Worm (Caenorhabditis elegans) whole organism, late embryonic: ENCODE measurements around the gene F36H9.5.

ENCODE experiments used
- C38D4.7 ChIP-seq: fragments of 200-800 bp; sonication (Bioruptor generic); optimal IDR thresholded peaks from 2 replicates; lab custom pipeline; 2018; ENCODE audit warnings: mild to moderate bottlenecking, missing genetic modification characterization, moderate library complexity, missing compliant biosample characterization
- K02D7.2 ChIP-seq: sonication (generic microtip); optimal IDR thresholded peaks from 2 replicates; lab custom pipeline; 2017; ENCODE audit warnings: mild to moderate bottlenecking, missing genetic modification characterization, missing compliant biosample characterization
- K09A11.1 ChIP-seq: sonication (generic microtip); optimal IDR thresholded peaks from 2 replicates; lab custom pipeline; 2017; ENCODE audit warnings: antibody characterized with exemption, mild to moderate bottlenecking, missing genetic modification characterization, missing compliant biosample characterization; ENCODE audit not compliant: insufficient read depth
- T23F11.4 ChIP-seq: fragments of 200-800 bp; sonication (Bioruptor generic); optimal IDR thresholded peaks from 2 replicates; lab custom pipeline; 2018; ENCODE audit warnings: mild to moderate bottlenecking, missing genetic modification characterization, missing compliant biosample characterization
- ama-1 ChIP-seq: fragments of 150-350 bp; optimal IDR thresholded peaks from 2 replicates; lab custom pipeline; 2014
- ceh-14 ChIP-seq: sonication (generic microtip); optimal IDR thresholded peaks from 2 replicates; lab custom pipeline; 2016; ENCODE audit warnings: missing genotype, missing genetic modification characterization, missing compliant biosample characterization
- ceh-2 ChIP-seq: sonication (generic microtip); optimal IDR thresholded peaks from 2 replicates; lab custom pipeline; 2016; ENCODE audit warnings: missing genotype, missing genetic modification characterization, missing compliant biosample characterization
- ceh-34 ChIP-seq: sonication (generic microtip); optimal IDR thresholded peaks from 2 replicates; lab custom pipeline; 2016; ENCODE audit warnings: mild to moderate bottlenecking, missing genetic modification characterization, missing compliant biosample characterization
- ceh-45 ChIP-seq: fragments of 200-800 bp; sonication (Bioruptor generic); IDR thresholded peaks from 2 replicates; pipeline ENCODE4 v1.3.6; 2022; ENCODE audit warnings: missing genetic modification reagents, missing genetic modification characterization, missing compliant biosample characterization
- ceh-48 ChIP-seq: sonication (generic microtip); optimal IDR thresholded peaks from 2 replicates; lab custom pipeline; 2016; ENCODE audit warnings: missing genetic modification characterization, inconsistent platforms, missing compliant biosample characterization
- ceh-6 ChIP-seq: fragments of 200-800 bp; sonication (Bioruptor generic); optimal IDR thresholded peaks from 2 replicates; lab custom pipeline; 2018; ENCODE audit warnings: mild to moderate bottlenecking, missing genetic modification characterization, missing compliant biosample characterization
- che-1 ChIP-seq: sonication (generic microtip); optimal IDR thresholded peaks from 2 replicates; lab custom pipeline; 2016; ENCODE audit warnings: mild to moderate bottlenecking, missing genetic modification characterization, missing compliant biosample characterization
- dmd-4 ChIP-seq: sonication (generic microtip); optimal IDR thresholded peaks from 2 replicates; lab custom pipeline; 2016; ENCODE audit warnings: borderline replicate concordance, missing genetic modification characterization, missing compliant biosample characterization
- dve-1 ChIP-seq: sonication (generic microtip); optimal IDR thresholded peaks from 2 replicates; lab custom pipeline; 2017; ENCODE audit warnings: antibody characterized with exemption, mild to moderate bottlenecking, missing genetic modification characterization, missing compliant biosample characterization
- elt-2 ChIP-seq: sonication (generic microtip); optimal IDR thresholded peaks from 2 replicates; lab custom pipeline; 2016; ENCODE audit warnings: missing genetic modification reagents, missing genetic modification characterization, missing compliant biosample characterization
- elt-4 ChIP-seq: sonication (generic microtip); optimal IDR thresholded peaks from 2 replicates; lab custom pipeline; 2016; ENCODE audit warnings: missing genetic modification characterization, missing compliant biosample characterization
- eyg-1 ChIP-seq: sonication (generic microtip); optimal IDR thresholded peaks from 2 replicates; lab custom pipeline; 2016; ENCODE audit warnings: missing genotype, missing genetic modification characterization, missing compliant biosample characterization
- fax-1 ChIP-seq: sonication (generic microtip); optimal IDR thresholded peaks from 2 replicates; lab custom pipeline; 2016; ENCODE audit warnings: missing genotype, missing genetic modification characterization, missing compliant biosample characterization
- fkh-10 ChIP-seq: fragments of 150-350 bp; optimal IDR thresholded peaks from 2 replicates; lab custom pipeline; 2014; ENCODE audit warnings: missing biosample characterization, missing genetic modification reagents, missing genetic modification characterization
- hlh-6 ChIP-seq: sonication (generic microtip); optimal IDR thresholded peaks from 2 replicates; lab custom pipeline; 2016; ENCODE audit warnings: missing genotype, missing genetic modification characterization, missing compliant biosample characterization
- mec-3 ChIP-seq: sonication (generic microtip); optimal IDR thresholded peaks from 2 replicates; lab custom pipeline; 2016; ENCODE audit warnings: borderline replicate concordance, missing genetic modification characterization, missing compliant biosample characterization
- nfya-1 ChIP-seq: sonication (generic microtip); optimal IDR thresholded peaks from 2 replicates; lab custom pipeline; 2017; ENCODE audit warnings: missing genetic modification characterization, mild to moderate bottlenecking, missing compliant biosample characterization, antibody characterized with exemption, moderate library complexity
- nhr-232 ChIP-seq: sonication (generic microtip); optimal IDR thresholded peaks from 2 replicates; lab custom pipeline; 2016; ENCODE audit warnings: missing genetic modification characterization, missing compliant biosample characterization
- npax-4 ChIP-seq: sonication (generic microtip); optimal IDR thresholded peaks from 2 replicates; lab custom pipeline; 2016; ENCODE audit warnings: missing genetic modification characterization, missing compliant biosample characterization
- odd-2 ChIP-seq: sonication (generic microtip); optimal IDR thresholded peaks from 2 replicates; lab custom pipeline; 2017; ENCODE audit warnings: antibody characterized with exemption, mild to moderate bottlenecking, missing genetic modification characterization, missing compliant biosample characterization
- pag-3 ChIP-seq: sonication (generic microtip); optimal IDR thresholded peaks from 2 replicates; lab custom pipeline; 2016; ENCODE audit warnings: missing compliant biosample characterization, missing genetic modification characterization, borderline replicate concordance
- pax-1 ChIP-seq: fragments of 150-350 bp; optimal IDR thresholded peaks from 2 replicates; lab custom pipeline; 2014; ENCODE audit warnings: missing biosample characterization, missing genetic modification characterization
- pha-2 ChIP-seq: sonication (generic microtip); optimal IDR thresholded peaks from 2 replicates; lab custom pipeline; 2017; ENCODE audit warnings: mild to moderate bottlenecking, missing genetic modification characterization, missing compliant biosample characterization
- pha-4 ChIP-seq: fragments of 150-350 bp; optimal IDR thresholded peaks from 2 replicates; lab custom pipeline; 2018; ENCODE audit warnings: missing biosample characterization, missing genetic modification reagents, missing genetic modification characterization
- pqm-1 ChIP-seq: sonication (generic microtip); optimal IDR thresholded peaks from 2 replicates; lab custom pipeline; 2016; ENCODE audit warnings: missing genetic modification characterization, missing compliant biosample characterization
- pros-1 ChIP-seq: fragments of 150-350 bp; optimal IDR thresholded peaks from 2 replicates; lab custom pipeline; 2014; ENCODE audit warnings: missing biosample characterization, missing genetic modification reagents, missing genetic modification characterization
- ref-2 ChIP-seq: sonication (generic microtip); optimal IDR thresholded peaks from 2 replicates; lab custom pipeline; 2016; ENCODE audit warnings: missing genetic modification characterization, missing compliant biosample characterization
- rnt-1 ChIP-seq: sonication (generic microtip); optimal IDR thresholded peaks from 2 replicates; lab custom pipeline; 2016; ENCODE audit warnings: missing genetic modification characterization, missing compliant biosample characterization
- tbx-2 ChIP-seq: sonication (generic microtip); optimal IDR thresholded peaks from 2 replicates; lab custom pipeline; 2016; ENCODE audit warnings: missing genetic modification characterization, missing compliant biosample characterization
- tbx-7 ChIP-seq: sonication (generic microtip); optimal IDR thresholded peaks from 2 replicates; lab custom pipeline; 2016; ENCODE audit warnings: missing genotype, missing genetic modification characterization, missing compliant biosample characterization
- ttx-3 ChIP-seq: sonication (generic microtip); optimal IDR thresholded peaks from 2 replicates; lab custom pipeline; 2016; ENCODE audit warnings: missing genetic modification reagents, missing genetic modification characterization, missing compliant biosample characterization
- unc-3 ChIP-seq, 2 experiments: fragments of 200-800 bp in 1 of 2; sonication (Bioruptor generic) in 1 of 2; sonication (generic microtip) in 1 of 2; conservative IDR thresholded peaks in 1 of 2; optimal IDR thresholded peaks in 1 of 2; 2 replicates each; pipeline versions ENCODE4 v1.3.6 to Lab custom; 2016 to 2022; ENCODE audit warnings: missing compliant biosample characterization in 2 of 2, missing genetic modification characterization in 2 of 2, missing genetic modification reagents in 1 of 2
- unc-42 ChIP-seq: sonication (generic microtip); optimal IDR thresholded peaks from 2 replicates; lab custom pipeline; 2016; ENCODE audit warnings: missing genotype, missing genetic modification characterization, missing compliant biosample characterization
- unc-55 ChIP-seq: sonication (generic microtip); optimal IDR thresholded peaks from 2 replicates; lab custom pipeline; 2017; ENCODE audit warnings: missing biosample characterization, missing genetic modification reagents, missing genetic modification characterization
- zip-5 ChIP-seq: sonication (generic microtip); optimal IDR thresholded peaks from 2 replicates; lab custom pipeline; 2016; ENCODE audit warnings: missing genetic modification characterization, missing compliant biosample characterization

The F36H9.5 gene

DNA sequence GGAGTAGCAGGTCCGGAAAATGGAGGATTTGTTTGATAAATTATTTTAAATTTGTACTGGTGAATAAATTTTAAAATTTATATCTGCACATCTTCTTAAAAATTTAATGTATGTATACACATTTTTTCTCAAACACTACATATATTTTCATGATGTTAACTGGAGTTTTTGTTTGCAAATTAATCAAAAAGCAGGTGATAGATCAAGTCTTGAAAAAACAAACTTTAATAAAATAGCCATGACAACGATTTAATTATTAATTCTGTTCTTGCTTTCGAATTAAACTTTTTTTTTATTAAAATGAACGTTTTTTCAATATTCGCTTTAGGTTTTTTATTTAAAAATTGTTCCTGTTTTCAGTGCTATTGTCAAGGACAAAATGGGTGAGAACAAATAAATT lies 12.4 kb upstream of the F36H9.5 start, which contains the start of gene F36H9.1:
Gene F36H9.1 (plus strand): TSS at position 301 of the 400 bp plus-strand sequence.
- no peak for TF ChIP-seq ceh-6
- no peak for TF ChIP-seq fax-1
- no peak for TF ChIP-seq nhr-232
- TF ChIP-seq unc-55 (GFP tag; lab: Kevin White, UChicago) = no peak
- no peak for TF ChIP-seq dve-1
- TF ChIP-seq elt-2 (tag; lab: Kevin White, UChicago) = no peak
- no peak for TF ChIP-seq eyg-1
- TF ChIP-seq K02D7.2 (tag; lab: Kevin White, UChicago) = no peak
- no peak for TF ChIP-seq tbx-7 (tag; lab: Kevin White, UChicago)
- no peak for TF ChIP-seq ttx-3 (tag; lab: Kevin White, UChicago)
- TF ChIP-seq fkh-10 (GFP tag; lab: Kevin White, UChicago) = no peak

DNA sequence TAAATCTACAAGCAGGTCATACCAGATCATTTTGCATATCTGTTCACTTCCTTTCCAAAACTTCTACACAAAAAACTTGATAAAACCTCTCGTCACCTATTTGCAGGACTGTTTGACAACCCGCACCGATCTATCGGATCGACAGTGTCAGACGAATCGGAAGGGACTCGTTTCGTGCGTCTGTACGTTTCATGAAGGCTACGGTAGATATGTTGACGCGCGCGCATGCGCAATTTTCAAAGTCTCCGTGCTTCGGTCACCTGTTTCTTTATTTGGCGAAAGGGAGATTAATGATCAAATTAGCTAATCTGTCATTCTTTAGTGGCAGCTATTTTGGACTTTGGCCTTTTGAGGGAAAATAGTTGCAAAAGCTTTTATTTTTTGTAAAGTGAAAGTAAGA lies 7.7 kb upstream of the F36H9.5 start:
- TF ChIP-seq dmd-4 (tag; lab: Kevin White, UChicago) = no peak
- no peak for TF ChIP-seq tbx-2 (tag; lab: Kevin White, UChicago)
- no peak for TF ChIP-seq dve-1
- TF ChIP-seq ceh-45 (GFP tag; lab: Robert Waterston, UW) = no peak
- TF ChIP-seq fkh-10 (GFP tag; lab: Kevin White, UChicago) = no peak
- no peak for TF ChIP-seq ttx-3 (tag; lab: Kevin White, UChicago)
- TF ChIP-seq fax-1 = no peak
- no peak for TF ChIP-seq ceh-34 (tag; lab: Kevin White, UChicago)
- no peak for TF ChIP-seq pha-2
- TF ChIP-seq ama-1 = no peak
- TF ChIP-seq elt-4 = no peak
- no peak for TF ChIP-seq pros-1 (tag; lab: Kevin White, UChicago)
- TF ChIP-seq rnt-1 (tag; lab: Kevin White, UChicago) = no peak
- no peak for TF ChIP-seq T23F11.4 (GFP tag; lab: Kevin White, UChicago)
- no peak for TF ChIP-seq che-1 (tag; lab: Kevin White, UChicago)
- no peak for TF ChIP-seq unc-3 (GFP tag; conservative IDR thresholded peaks at IDR 0.05; lab: Robert Waterston, UW)
- TF ChIP-seq unc-3 (tag; optimal IDR thresholded peaks at IDR 0.05; lab: Kevin White, UChicago) = no peak
- TF ChIP-seq pha-4 = no peak
- TF ChIP-seq hlh-6 = no peak
- no peak for TF ChIP-seq ceh-2 (tag; lab: Kevin White, UChicago)
- TF ChIP-seq unc-42 (tag; lab: Kevin White, UChicago) = no peak
- TF ChIP-seq, all 69 proteins: peak for 0

ce11 chrV:1788157-1788556 lies 6.3 kb upstream of the F36H9.5 start, which contains the start of gene F36H9.2:
F36H9.2 (plus strand) TSS chrV:1788457.
- TF ChIP-seq pax-1 (tag; lab: Kevin White, UChicago) (no peak), ref-2 (no peak), ceh-48 (tag; lab: Kevin White, UChicago) (no peak), mec-3 (tag; lab: Kevin White, UChicago) (no peak)

ce11 chrV:1779994-1780393 lies 1.8 kb downstream of the F36H9.5 start:
- no peak for TF ChIP-seq zip-5
- no peak for TF ChIP-seq npax-4 (tag; lab: Kevin White, UChicago)
- peak; percentile 85 for TF ChIP-seq nfya-1 (tag; lab: Kevin White, UChicago)

ce11 chrV:1779136-1779535 lies 2.7 kb downstream of the F36H9.5 start, which contains the start of gene F36H9.4:
F36H9.4 (minus strand) TSS chrV:1779236.
- no peak for TF ChIP-seq unc-42 (tag; lab: Kevin White, UChicago)
- no peak for TF ChIP-seq ama-1
- no peak for TF ChIP-seq fkh-10 (GFP tag; lab: Kevin White, UChicago)
- no peak for TF ChIP-seq pag-3 (tag; lab: Kevin White, UChicago)
- no peak for TF ChIP-seq ceh-48 (tag; lab: Kevin White, UChicago)
- TF ChIP-seq che-1 (tag; lab: Kevin White, UChicago) = no peak
- TF ChIP-seq pqm-1 (tag; lab: Kevin White, UChicago) = no peak
- no peak for TF ChIP-seq K09A11.1
- no peak for TF ChIP-seq odd-2
- no peak for TF ChIP-seq C38D4.7 (GFP tag; lab: Kevin White, UChicago)
- TF ChIP-seq ceh-14 = no peak
- no peak for TF ChIP-seq fax-1
- no peak for TF ChIP-seq ceh-34 (tag; lab: Kevin White, UChicago)
- TF ChIP-seq eyg-1 = no peak
